Worm (Caenorhabditis elegans) whole organism, L1 larva: ENCODE results near the gene mom-1.
A peak's percentile ranks its signal among the peaks of the same experiment; 100 is the strongest.

Experiments used
- C04F5.9 ChIP-seq: sonication (generic microtip); optimal IDR thresholded peaks from 2 replicates; lab custom pipeline; 2016; ENCODE audit warnings: missing genetic modification characterization, missing compliant biosample characterization
- C16A3.4 ChIP-seq: fragments of 150-350 bp; optimal IDR thresholded peaks from 2 replicates; lab custom pipeline; 2014; ENCODE audit warnings: missing biosample characterization, missing genetic modification characterization
- C34B4.2 ChIP-seq: sonication (generic microtip); optimal IDR thresholded peaks from 2 replicates; lab custom pipeline; 2017; ENCODE audit warnings: mild to moderate bottlenecking, missing genetic modification characterization, missing compliant biosample characterization
- F16B12.6 ChIP-seq: fragments of 150-350 bp; optimal IDR thresholded peaks from 2 replicates; lab custom pipeline; 2014; ENCODE audit warnings: missing biosample characterization, missing genetic modification characterization
- ama-1 ChIP-seq: fragments of 150-350 bp; optimal IDR thresholded peaks from 2 replicates; lab custom pipeline; 2014
- ceh-63 ChIP-seq: fragments of 200-800 bp; sonication (Bioruptor generic); optimal IDR thresholded peaks from 2 replicates; lab custom pipeline; 2018; ENCODE audit warnings: mild to moderate bottlenecking, missing genetic modification characterization, missing compliant biosample characterization
- ceh-82 ChIP-seq, 3 experiments: fragments of 150-350 bp in 1 of 3; sonication (generic microtip) in 2 of 3; optimal IDR thresholded peaks; 2 replicates each; lab custom pipeline; 2014 to 2017; ENCODE audit warnings: missing biosample characterization in 3 of 3, missing genetic modification characterization in 3 of 3
- ceh-88 ChIP-seq: fragments of 200-800 bp; sonication (Bioruptor generic); IDR thresholded peaks from 2 replicates; pipeline ENCODE4 v1.3.6; 2022; ENCODE audit warnings: missing genetic modification characterization, missing compliant biosample characterization
- ceh-90 ChIP-seq: sonication (generic microtip); optimal IDR thresholded peaks from 2 replicates; lab custom pipeline; 2016; ENCODE audit warnings: missing genetic modification characterization, missing compliant biosample characterization
- dpl-1 ChIP-seq, 3 experiments: fragments of 150-350 bp in 2 of 3; sonication (generic microtip) in 1 of 3; optimal IDR thresholded peaks; 2 replicates each; lab custom pipeline; 2014 to 2017; ENCODE audit warnings: missing biosample characterization in 3 of 3, missing genetic modification characterization in 3 of 3, missing genetic modification reagents in 3 of 3
- dsc-1 ChIP-seq: sonication (generic microtip); optimal IDR thresholded peaks from 2 replicates; lab custom pipeline; 2016; ENCODE audit warnings: mild to moderate bottlenecking, missing genetic modification characterization, missing compliant biosample characterization
- efl-1 ChIP-seq, 4 experiments: fragments of 150-350 bp; optimal IDR thresholded peaks in 3 of 4; peaks in 1 of 4; 1 replicate in 1 of 4; 2 replicates in 3 of 4; lab custom pipeline; 2014; ENCODE audit warnings: missing biosample characterization in 2 of 4, missing genetic modification characterization in 2 of 4, missing genetic modification reagents in 2 of 4
- elt-2 ChIP-seq: sonication (generic microtip); optimal IDR thresholded peaks from 2 replicates; lab custom pipeline; 2016; ENCODE audit warnings: missing genetic modification characterization, mild to moderate bottlenecking, inconsistent platforms, missing compliant biosample characterization, missing genetic modification reagents
- ets-5 ChIP-seq: fragments of 200-800 bp; sonication (Bioruptor generic); IDR thresholded peaks from 2 replicates; pipeline ENCODE4 v1.3.6; 2022; ENCODE audit warnings: missing genetic modification characterization, missing compliant biosample characterization
- fkh-10 ChIP-seq: sonication (generic microtip); optimal IDR thresholded peaks from 2 replicates; lab custom pipeline; 2017; ENCODE audit warnings: missing biosample characterization, missing genetic modification reagents, missing genetic modification characterization
- fkh-4 ChIP-seq: sonication (generic microtip); optimal IDR thresholded peaks from 2 replicates; lab custom pipeline; 2016; ENCODE audit warnings: missing compliant biosample characterization, missing genetic modification characterization, borderline replicate concordance
- fkh-8 ChIP-seq: sonication (generic microtip); optimal IDR thresholded peaks from 2 replicates; lab custom pipeline; 2016; ENCODE audit warnings: mild to moderate bottlenecking, missing genetic modification characterization, missing compliant biosample characterization
- grh-1 ChIP-seq: fragments of 200-800 bp; sonication (Bioruptor generic); IDR thresholded peaks from 2 replicates; pipeline ENCODE4 v1.3.6; 2022; ENCODE audit warnings: missing genetic modification reagents, missing genetic modification characterization, missing compliant biosample characterization
- isw-1 ChIP-seq: fragments of 200-800 bp; sonication (Bioruptor generic); IDR thresholded peaks from 2 replicates; pipeline ENCODE4 v1.3.6; 2022; ENCODE audit warnings: missing genetic modification characterization, missing compliant biosample characterization
- lin-14 ChIP-seq: fragments of 200-800 bp; sonication (Bioruptor generic); optimal IDR thresholded peaks from 2 replicates; lab custom pipeline; 2018; ENCODE audit warnings: mild to moderate bottlenecking, missing genetic modification characterization, moderate library complexity, missing compliant biosample characterization
- lin-15B ChIP-seq: fragments of 150-350 bp; sonication (generic microtip); optimal IDR thresholded peaks from 3 replicates; lab custom pipeline; 2014; ENCODE audit warnings: missing biosample characterization, missing genetic modification characterization
- lin-39 ChIP-seq: fragments of 150-350 bp; optimal IDR thresholded peaks from 2 replicates; lab custom pipeline; 2014; ENCODE audit warnings: missing biosample characterization, missing genetic modification reagents, missing genetic modification characterization
- lir-3 ChIP-seq: sonication (generic microtip); optimal IDR thresholded peaks from 2 replicates; lab custom pipeline; 2016; ENCODE audit warnings: mild to moderate bottlenecking, missing genetic modification characterization, moderate library complexity, missing compliant biosample characterization; ENCODE audit not compliant: poor library complexity
- lsy-2 ChIP-seq, 2 experiments: fragments of 150-350 bp; optimal IDR thresholded peaks; 2 replicates each; lab custom pipeline; 2014; ENCODE audit warnings: missing biosample characterization in 2 of 2, missing genetic modification characterization in 2 of 2
- mab-9 ChIP-seq: fragments of 200-800 bp; sonication (Bioruptor generic); IDR thresholded peaks from 2 replicates; pipeline ENCODE4 v1.3.6; 2022; ENCODE audit warnings: missing genetic modification reagents, missing genetic modification characterization, missing compliant biosample characterization
- mdl-1 ChIP-seq, 2 experiments: fragments of 150-350 bp; optimal IDR thresholded peaks; 2 replicates each; lab custom pipeline; 2014 to 2017; ENCODE audit warnings: missing biosample characterization in 2 of 2, missing genetic modification characterization in 2 of 2, inconsistent platforms in 1 of 2
- mef-2 ChIP-seq: fragments of 150-350 bp; optimal IDR thresholded peaks from 2 replicates; lab custom pipeline; 2014; ENCODE audit warnings: missing biosample characterization, missing genetic modification characterization
- nhr-11 ChIP-seq: fragments of 150-350 bp; optimal IDR thresholded peaks from 2 replicates; lab custom pipeline; 2014; ENCODE audit warnings: missing biosample characterization, missing genetic modification characterization
- nhr-12 ChIP-seq: sonication (generic microtip); optimal IDR thresholded peaks from 2 replicates; lab custom pipeline; 2017; ENCODE audit warnings: missing biosample characterization, missing genetic modification characterization
- nhr-20 ChIP-seq: sonication (generic microtip); optimal IDR thresholded peaks from 2 replicates; lab custom pipeline; 2016; ENCODE audit warnings: mild to moderate bottlenecking, missing genetic modification characterization, missing compliant biosample characterization
- nhr-85 ChIP-seq: sonication (generic microtip); peaks from one replicate; lab custom pipeline; 2016; ENCODE audit warnings: missing genetic modification characterization, inconsistent platforms, missing compliant biosample characterization
- nhr-90 ChIP-seq: sonication (generic microtip); optimal IDR thresholded peaks from 2 replicates; lab custom pipeline; 2016; ENCODE audit warnings: mild to moderate bottlenecking, missing genetic modification characterization, missing compliant biosample characterization; ENCODE audit not compliant: poor library complexity
- pag-3 ChIP-seq: sonication (generic microtip); optimal IDR thresholded peaks from 2 replicates; lab custom pipeline; 2017; ENCODE audit warnings: missing genetic modification characterization, mild to moderate bottlenecking, missing compliant biosample characterization, antibody characterized with exemption, borderline replicate concordance; ENCODE audit not compliant: insufficient read depth
- pqm-1 ChIP-seq: sonication (generic microtip); optimal IDR thresholded peaks from 3 replicates; lab custom pipeline; 2017; ENCODE audit warnings: missing biosample characterization, missing genetic modification characterization
- rnt-1 ChIP-seq: sonication (generic microtip); optimal IDR thresholded peaks from 2 replicates; lab custom pipeline; 2016; ENCODE audit warnings: mild to moderate bottlenecking, missing genetic modification characterization, moderate library complexity, missing compliant biosample characterization
- skn-1 ChIP-seq: fragments of 150-350 bp; optimal IDR thresholded peaks from 2 replicates; lab custom pipeline; 2014; ENCODE audit warnings: missing biosample characterization, missing genetic modification characterization
- snu-23 ChIP-seq: sonication (generic microtip); optimal IDR thresholded peaks from 2 replicates; lab custom pipeline; 2016; ENCODE audit warnings: missing genetic modification characterization, missing compliant biosample characterization
- sup-37 ChIP-seq: fragments of 200-800 bp; sonication (Bioruptor generic); optimal IDR thresholded peaks from 2 replicates; lab custom pipeline; 2018; ENCODE audit warnings: mild to moderate bottlenecking, missing genetic modification characterization, missing compliant biosample characterization
- swsn-7 ChIP-seq: sonication (generic microtip); optimal IDR thresholded peaks from 2 replicates; lab custom pipeline; 2016; ENCODE audit warnings: missing genetic modification characterization, missing compliant biosample characterization
- unc-98 ChIP-seq: fragments of 200-800 bp; sonication (Bioruptor generic); IDR thresholded peaks from 2 replicates; pipeline ENCODE4 v1.3.6; 2022; ENCODE audit warnings: missing genetic modification characterization, missing compliant biosample characterization
- vab-15 ChIP-seq: sonication (generic microtip); optimal IDR thresholded peaks from 2 replicates; lab custom pipeline; 2017; ENCODE audit warnings: missing genotype, mild to moderate bottlenecking, missing genetic modification characterization, missing compliant biosample characterization
- xbp-1 ChIP-seq: sonication (generic microtip); optimal IDR thresholded peaks from 2 replicates; lab custom pipeline; 2016; ENCODE audit warnings: missing genetic modification characterization, missing compliant biosample characterization
- zag-1 ChIP-seq: fragments of 150-350 bp; optimal IDR thresholded peaks from 2 replicates; lab custom pipeline; 2014; ENCODE audit warnings: missing biosample characterization, missing genetic modification characterization
- zip-4 ChIP-seq: fragments of 200-800 bp; sonication (Bioruptor generic); optimal IDR thresholded peaks from 2 replicates; lab custom pipeline; 2018; ENCODE audit warnings: mild to moderate bottlenecking, missing genetic modification characterization, moderate library complexity, missing compliant biosample characterization
- ztf-11 ChIP-seq, 2 experiments: sonication (generic microtip); optimal IDR thresholded peaks; 2 replicates each; lab custom pipeline; 2016 to 2017; ENCODE audit warnings: missing genetic modification characterization in 2 of 2, missing biosample characterization in 1 of 2, missing compliant biosample characterization in 1 of 2

Gene mom-1

ce11 chrX:6296402-6296844, 3.5 kb downstream of the mom-1 start (continued):
- TF ChIP-seq lir-3: peak; percentile 92
- peak; percentile 61 for TF ChIP-seq F16B12.6 (tag; lab: Kevin White, UChicago)
- peak; percentile 85 for TF ChIP-seq nhr-12 (tag; lab: Kevin White, UChicago)
- TF ChIP-seq xbp-1: peak; percentile 99
- peak; percentile 98 to 100 (median 99) for TF ChIP-seq ceh-82 (tag; optimal IDR thresholded peaks at IDR 0.05; lab: Kevin White, UChicago)
- peak; percentile 93 for TF ChIP-seq isw-1
- peak; percentile 96 for TF ChIP-seq zip-4 (GFP tag; lab: Kevin White, UChicago)
- peak; percentile 99 for TF ChIP-seq nhr-11 (tag; lab: Kevin White, UChicago)
- TF ChIP-seq, all 84 proteins: peak for 77

- TF ChIP-seq lin-14 (GFP tag; lab: Kevin White, UChicago) (peak; percentile 40), sup-37 (no peak), lin-15B (tag; lab: Kevin White, UChicago) (no peak), ztf-11 (tag; optimal IDR thresholded peaks at IDR 0.05; lab: Kevin White, UChicago) (no peak), efl-1 (optimal IDR thresholded peaks at IDR 0.05; lab: Kevin White, UChicago) (no peak), efl-1 (GFP tag; optimal IDR thresholded peaks at IDR 0.05 in 1 of 2; lab: Kevin White, UChicago) (peak in 1 of 2 experiments; percentile 53), rnt-1 (tag; lab: Kevin White, UChicago) (peak; percentile 24)
These were observed 6.8 kb downstream of the mom-1 start, which contains the start of gene cest-16 for ce11 chrX:6299641-6300240. Gene cest-16 (plus strand): TSS chrX:6299942.

ce11 chrX:6311391-6311790, 18.5 kb downstream of the mom-1 start, which contains the start of gene npr-38:
Gene npr-38 (plus strand): TSS chrX:6311691.
- no peak for TF ChIP-seq fkh-10
- no peak for TF ChIP-seq dsc-1 (tag; lab: Kevin White, UChicago)
- TF ChIP-seq C16A3.4 (tag; lab: Kevin White, UChicago): no peak
- TF ChIP-seq ceh-88: no peak
- TF ChIP-seq vab-15 (tag; lab: Kevin White, UChicago): no peak
- no peak for TF ChIP-seq swsn-7
- TF ChIP-seq lsy-2 (tag; optimal IDR thresholded peaks at IDR 0.05; lab: Kevin White, UChicago): no peak
- no peak for TF ChIP-seq nhr-20 (tag; lab: Kevin White, UChicago)
- TF ChIP-seq ceh-90 (tag; lab: Kevin White, UChicago): no peak
- no peak for TF ChIP-seq ets-5 (GFP tag; lab: Robert Waterston, UW)
- no peak for TF ChIP-seq ceh-82 (tag; optimal IDR thresholded peaks at IDR 0.05; lab: Kevin White, UChicago)
- no peak for TF ChIP-seq nhr-12 (tag; lab: Kevin White, UChicago)
- TF ChIP-seq zag-1 (tag; lab: Kevin White, UChicago): no peak
- TF ChIP-seq mef-2: no peak
- no peak for TF ChIP-seq nhr-90 (tag; lab: Kevin White, UChicago)

ce11 chrX:6318803-6319202, 25.9 kb downstream of the mom-1 start:
- no peak for TF ChIP-seq elt-2 (tag; lab: Kevin White, UChicago)
- no peak for TF ChIP-seq C04F5.9 (tag; lab: Kevin White, UChicago)
- no peak for TF ChIP-seq unc-98
- TF ChIP-seq lin-15B (tag; lab: Kevin White, UChicago): no peak
- TF ChIP-seq grh-1 (GFP tag; lab: Robert Waterston, UW): 0 out of 2 replicates have a peak, but pooled peaks have one; percentile 12
- no peak for TF ChIP-seq snu-23 (GFP tag; lab: Kevin White, UChicago)
- peak; percentile 84 for TF ChIP-seq nhr-85 (tag; lab: Kevin White, UChicago)
- TF ChIP-seq ama-1 (lab: Kevin White, UChicago): no peak
- no peak for TF ChIP-seq C16A3.4 (tag; lab: Kevin White, UChicago)
- TF ChIP-seq mab-9: no peak
- TF ChIP-seq vab-15 (tag; lab: Kevin White, UChicago): no peak
- TF ChIP-seq fkh-4 (tag; lab: Kevin White, UChicago): no peak
- no peak for TF ChIP-seq ets-5 (GFP tag; lab: Robert Waterston, UW)
- no peak for TF ChIP-seq nhr-90 (tag; lab: Kevin White, UChicago)
- no peak for TF ChIP-seq ceh-63 (GFP tag; lab: Kevin White, UChicago)
- no peak for TF ChIP-seq C34B4.2 (tag; lab: Kevin White, UChicago)
- no peak for TF ChIP-seq fkh-8 (tag; lab: Kevin White, UChicago)
- no peak for TF ChIP-seq skn-1 (tag; lab: Kevin White, UChicago)
- TF ChIP-seq pqm-1: no peak
- TF ChIP-seq pag-3 (tag; lab: Kevin White, UChicago): no peak
- TF ChIP-seq mdl-1 (tag; optimal IDR thresholded peaks at IDR 0.05; lab: Kevin White, UChicago): no peak
- no peak for TF ChIP-seq dpl-1 (GFP tag; optimal IDR thresholded peaks at IDR 0.05; lab: Kevin White, UChicago)
- no peak for TF ChIP-seq ceh-90 (tag; lab: Kevin White, UChicago)
- TF ChIP-seq ztf-11 (tag; optimal IDR thresholded peaks at IDR 0.05; lab: Kevin White, UChicago): no peak
- TF ChIP-seq lin-39 (tag; lab: Kevin White, UChicago): no peak
